Worm (Caenorhabditis elegans): ENCODE results near the gene W03C9.5.

DNA sequence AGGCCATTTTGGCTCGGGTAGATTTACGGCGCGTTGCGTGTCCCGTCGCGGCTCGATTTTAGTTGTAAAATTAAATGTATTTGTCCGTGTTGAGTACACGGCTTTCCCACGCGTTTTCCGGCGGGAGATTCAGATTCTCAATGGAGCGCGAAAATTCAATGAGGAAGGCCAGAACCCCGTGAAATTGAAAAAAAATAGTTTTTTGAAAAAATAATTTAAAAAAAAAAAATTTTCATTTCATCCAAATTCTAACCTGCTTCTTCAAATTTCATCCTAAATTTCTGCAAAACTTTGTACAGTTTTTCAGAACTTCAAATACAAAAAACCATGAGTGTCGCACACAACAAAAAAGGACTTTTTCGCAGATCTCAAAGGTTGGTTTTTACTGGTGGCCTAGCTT is 41.4 kb upstream of the W03C9.5 start, which contains the start of gene glb-29:
- TF ChIP-seq pag-3 (tag; optimal IDR thresholded peaks at IDR 0.05; ENCODE audit: borderline replicate concordance, insufficient read depth) (no peak), fos-1 (tag; optimal IDR thresholded peaks at IDR 0.05) (no peak), lir-3 (tag; optimal IDR thresholded peaks at IDR 0.05; ENCODE audit: poor library complexity) (no peak), lsy-2 (tag; optimal IDR thresholded peaks at IDR 0.05) (no peak), jun-1 (tag; optimal IDR thresholded peaks at IDR 0.05) (no peak), skn-1 (tag; optimal IDR thresholded peaks at IDR 0.05) (no peak), snu-23 (GFP tag; optimal IDR thresholded peaks at IDR 0.05) (no peak), ztf-4 (tag; optimal IDR thresholded peaks at IDR 0.05) (no peak), vab-15 (tag; optimal IDR thresholded peaks at IDR 0.05) (no peak), swsn-7 (tag; optimal IDR thresholded peaks at IDR 0.05) (no peak), nhr-77 (tag; optimal IDR thresholded peaks at IDR 0.05) (no peak)

Measured in whole organism, L1 larva.